Fruit fly (Drosophila melanogaster) whole organism, embryonic: Measurements from ENCODE around the gene Pk34A.

ENCODE experiments used
- Ada2b ChIP-seq: fragments of 200-800 bp; sonication (Bioruptor generic); IDR thresholded peaks from 2 replicates; pipeline ENCODE4 v1.3.6; 2022; ENCODE audit warnings: missing biosample characterization, missing genetic modification characterization
- C15 ChIP-seq: fragments of 200-800 bp; sonication (Bioruptor generic); IDR thresholded peaks from 3 replicates; pipeline ENCODE4 v1.3.6; 2022; ENCODE audit warnings: missing biosample characterization, missing genetic modification characterization
- CG10543 ChIP-seq: fragments of 200-800 bp; sonication (Bioruptor generic); optimal IDR thresholded peaks from 3 replicates; lab custom pipeline; 2017; ENCODE audit warnings: missing biosample characterization, mild to moderate bottlenecking, missing genetic modification characterization, moderate library complexity
- CG10565 ChIP-seq: fragments of 200-800 bp; sonication (Bioruptor generic); optimal IDR thresholded peaks from 3 replicates; lab custom pipeline; 2016; ENCODE audit warnings: missing biosample characterization, mild to moderate bottlenecking, missing genetic modification characterization
- CG10979 ChIP-seq: fragments of 200-800 bp; sonication (Bioruptor generic); optimal IDR thresholded peaks from 2 replicates; lab custom pipeline; 2018; ENCODE audit warnings: missing biosample characterization, mild to moderate bottlenecking, missing genetic modification characterization, moderate library complexity
- CG11085 ChIP-seq: fragments of 200-800 bp; sonication (Bioruptor generic); IDR thresholded peaks from 2 replicates; pipeline ENCODE4 v1.3.6; 2022; ENCODE audit warnings: missing biosample characterization, missing genetic modification characterization
- CG12942 ChIP-seq: fragments of 200-800 bp; sonication (Bioruptor generic); optimal IDR thresholded peaks from 3 replicates; lab custom pipeline; 2016; ENCODE audit warnings: missing biosample characterization, missing genetic modification characterization
- CG14050 ChIP-seq: fragments of 200-800 bp; sonication (Bioruptor generic); IDR thresholded peaks from 3 replicates; pipeline ENCODE4 v1.3.6; 2022; ENCODE audit warnings: missing biosample characterization, missing genetic modification characterization
- CG16779 ChIP-seq: fragments of 200-800 bp; sonication (Bioruptor generic); IDR thresholded peaks from 2 replicates; pipeline ENCODE4 v1.3.6; 2022; ENCODE audit warnings: missing biosample characterization, missing genetic modification characterization
- CG17186 ChIP-seq: fragments of 200-800 bp; sonication (Bioruptor generic); optimal IDR thresholded peaks from 3 replicates; lab custom pipeline; 2017; ENCODE audit warnings: missing biosample characterization, missing genetic modification reagents, missing genetic modification characterization
- CG18764 ChIP-seq: fragments of 200-800 bp; sonication (Bioruptor generic); optimal IDR thresholded peaks from 3 replicates; lab custom pipeline; 2016; ENCODE audit warnings: missing biosample characterization, missing genetic modification characterization
- CG2129 ChIP-seq: fragments of 200-800 bp; sonication (Bioruptor generic); IDR thresholded peaks from 2 replicates; pipeline ENCODE4 v1.3.6; 2022; ENCODE audit warnings: missing biosample characterization, missing genetic modification characterization; ENCODE audit not compliant: partially characterized antibody
- CG30403 ChIP-seq: fragments of 200-800 bp; sonication (Bioruptor generic); optimal IDR thresholded peaks from 3 replicates; lab custom pipeline; 2016; ENCODE audit warnings: missing biosample characterization, missing genetic modification characterization
- CG30431 ChIP-seq: fragments of 200-800 bp; sonication (Bioruptor generic); optimal IDR thresholded peaks from 2 replicates; lab custom pipeline; 2017; ENCODE audit warnings: missing biosample characterization, missing genetic modification characterization
- CG31224 ChIP-seq: fragments of 200-800 bp; sonication (Bioruptor generic); IDR thresholded peaks from 2 replicates; pipeline ENCODE4 v1.3.6; 2022; ENCODE audit warnings: missing biosample characterization, missing genetic modification characterization
- CG31441 ChIP-seq: fragments of 200-800 bp; sonication (Bioruptor generic); IDR thresholded peaks from 2 replicates; pipeline ENCODE4 v1.3.6; 2022; ENCODE audit warnings: missing biosample characterization, missing genetic modification characterization
- CG3163 ChIP-seq: fragments of 200-800 bp; sonication (Bioruptor generic); optimal IDR thresholded peaks from 3 replicates; lab custom pipeline; 2016; ENCODE audit warnings: missing biosample characterization, missing genetic modification characterization
- CG32767 ChIP-seq: fragments of 200-800 bp; sonication (Bioruptor generic); IDR thresholded peaks from 2 replicates; pipeline ENCODE4 v1.3.6; 2022; ENCODE audit warnings: missing biosample characterization, missing genetic modification characterization
- CG4360 ChIP-seq: fragments of 200-800 bp; sonication (Bioruptor generic); IDR thresholded peaks from 2 replicates; pipeline ENCODE4 v1.3.6; 2022; ENCODE audit warnings: missing biosample characterization, missing genetic modification characterization
- CG6175 ChIP-seq: fragments of 200-800 bp; sonication (Bioruptor generic); IDR thresholded peaks from 3 replicates; pipeline ENCODE4 v1.3.6; 2022; ENCODE audit warnings: missing biosample characterization, missing genetic modification characterization
- CG7372 ChIP-seq: fragments of 200-800 bp; sonication (Bioruptor generic); IDR thresholded peaks from 2 replicates; pipeline ENCODE4 v1.3.6; 2022; ENCODE audit warnings: missing biosample characterization, missing genetic modification characterization
- E2f1 ChIP-seq: fragments of 200-800 bp; sonication (Bioruptor generic); IDR thresholded peaks from 2 replicates; pipeline ENCODE4 v1.3.6; 2022; ENCODE audit warnings: missing biosample characterization, missing genetic modification characterization
- Eip74EF ChIP-seq, 2 experiments: fragments of 200-800 bp in 1 of 2; fragments of >200 bp in 1 of 2; sonication (Bioruptor generic) in 1 of 2; optimal IDR thresholded peaks; 2 replicates each; lab custom pipeline; 2017 to 2019; ENCODE audit warnings: missing biosample characterization in 2 of 2, missing genetic modification characterization in 2 of 2, mild to moderate bottlenecking in 1 of 2, moderate library complexity in 1 of 2
- Fer1 ChIP-seq: fragments of 200-800 bp; sonication (Bioruptor generic); optimal IDR thresholded peaks from 2 replicates; lab custom pipeline; 2017; ENCODE audit warnings: missing biosample characterization, mild to moderate bottlenecking, missing genetic modification characterization
- Fer2 ChIP-seq: fragments of 200-800 bp; sonication (Bioruptor generic); optimal IDR thresholded peaks from 2 replicates; lab custom pipeline; 2018; ENCODE audit warnings: missing biosample characterization, mild to moderate bottlenecking, missing genetic modification characterization, moderate library complexity
- Jarid2 ChIP-seq: fragments of 200-800 bp; sonication (Bioruptor generic); optimal IDR thresholded peaks from 3 replicates; lab custom pipeline; 2017; ENCODE audit warnings: mild to moderate bottlenecking, missing biosample characterization, missing genetic modification reagents, missing genetic modification characterization
- Oaz ChIP-seq: fragments of 200-800 bp; sonication (Bioruptor generic); IDR thresholded peaks from 2 replicates; pipeline ENCODE4 v1.3.6; 2022; ENCODE audit warnings: missing biosample characterization, missing genetic modification characterization
- Poxn ChIP-seq: fragments of 200-800 bp; sonication (Bioruptor generic); IDR thresholded peaks from 2 replicates; pipeline ENCODE4 v1.3.6; 2022; ENCODE audit warnings: missing biosample characterization, missing genetic modification characterization
- Scr ChIP-seq: fragments of 200-800 bp; sonication (Bioruptor generic); IDR thresholded peaks from 2 replicates; pipeline ENCODE4 v1.3.6; 2022; ENCODE audit warnings: missing biosample characterization, missing genetic modification characterization; ENCODE audit not compliant: partially characterized antibody
- Side ChIP-seq: fragments of 200-800 bp; sonication (Bioruptor generic); optimal IDR thresholded peaks from 2 replicates; lab custom pipeline; 2016; ENCODE audit warnings: missing biosample characterization, missing genetic modification characterization
- Sox100B ChIP-seq: fragments of 200-800 bp; sonication (Bioruptor generic); optimal IDR thresholded peaks from 3 replicates; lab custom pipeline; 2018; ENCODE audit warnings: missing biosample characterization, mild to moderate bottlenecking, missing genetic modification characterization
- Spps ChIP-seq: fragments of 200-800 bp; sonication (Bioruptor generic); optimal IDR thresholded peaks from 2 replicates; lab custom pipeline; 2018; ENCODE audit warnings: missing biosample characterization, mild to moderate bottlenecking, missing genetic modification characterization
- Tbp ChIP-seq: fragments of >200 bp; optimal IDR thresholded peaks from 2 replicates; lab custom pipeline; 2018; ENCODE audit warnings: missing biosample characterization, missing genetic modification characterization
- ab ChIP-seq: fragments of 200-800 bp; sonication (Bioruptor generic); optimal IDR thresholded peaks from 2 replicates; lab custom pipeline; 2016; ENCODE audit warnings: missing biosample characterization, missing genetic modification characterization
- ash1 ChIP-seq: fragments of 200-800 bp; sonication (Bioruptor generic); optimal IDR thresholded peaks from 2 replicates; lab custom pipeline; 2018; ENCODE audit warnings: missing biosample characterization, mild to moderate bottlenecking, missing genetic modification characterization
- br ChIP-seq: fragments of >200 bp; optimal IDR thresholded peaks from 2 replicates; lab custom pipeline; 2017
- cad ChIP-seq: fragments of >200 bp; optimal IDR thresholded peaks from 2 replicates; lab custom pipeline; 2017; ENCODE audit warnings: missing biosample characterization, missing genetic modification characterization
- ci ChIP-seq: fragments of 200-800 bp; sonication (Bioruptor generic); IDR thresholded peaks from 3 replicates; pipeline ENCODE4 v1.3.6; 2022; ENCODE audit warnings: missing biosample characterization, missing genetic modification characterization
- eve ChIP-seq, 2 experiments: fragments of >200 bp; optimal IDR thresholded peaks; 2 replicates each; lab custom pipeline; 2017; ENCODE audit warnings: missing biosample characterization in 2 of 2, missing genetic modification characterization in 2 of 2
- hbn ChIP-seq: fragments of 200-800 bp; sonication (Bioruptor generic); IDR thresholded peaks from 2 replicates; pipeline ENCODE4 v1.3.6; 2022; ENCODE audit warnings: missing biosample characterization, missing genetic modification characterization; ENCODE audit not compliant: partially characterized antibody
- insv ChIP-seq, 2 experiments: fragments of 200-800 bp; sonication (Bioruptor generic); optimal IDR thresholded peaks; 3 replicates each; lab custom pipeline; 2016 to 2018; ENCODE audit warnings: missing biosample characterization in 2 of 2, missing genetic modification characterization in 2 of 2
- lilli ChIP-seq: fragments of 200-800 bp; sonication (Bioruptor generic); optimal IDR thresholded peaks from 3 replicates; lab custom pipeline; 2016; ENCODE audit warnings: missing biosample characterization, missing genetic modification characterization
- mam ChIP-seq: fragments of 200-800 bp; sonication (Bioruptor generic); optimal IDR thresholded peaks from 3 replicates; lab custom pipeline; 2016; ENCODE audit warnings: missing biosample characterization, missing genetic modification characterization
- oc ChIP-seq: fragments of 200-800 bp; sonication (Bioruptor generic); optimal IDR thresholded peaks from 2 replicates; lab custom pipeline; 2018; ENCODE audit warnings: missing biosample characterization, mild to moderate bottlenecking, missing genetic modification characterization, moderate library complexity
- pfk ChIP-seq: fragments of 200-800 bp; sonication (Bioruptor generic); optimal IDR thresholded peaks from 2 replicates; lab custom pipeline; 2018; ENCODE audit warnings: missing biosample characterization, mild to moderate bottlenecking, missing genetic modification characterization, moderate library complexity
- salm ChIP-seq: fragments of 200-800 bp; sonication (Bioruptor generic); optimal IDR thresholded peaks from 2 replicates; lab custom pipeline; 2018; ENCODE audit warnings: missing biosample characterization, mild to moderate bottlenecking, missing genetic modification characterization
- sc ChIP-seq, 3 experiments: fragments of >200 bp in 2 of 3; fragments of 200-800 bp in 1 of 3; sonication (Bioruptor generic) in 1 of 3; optimal IDR thresholded peaks; 2 replicates in 2 of 3; 3 replicates in 1 of 3; lab custom pipeline; 2017; ENCODE audit warnings: mild to moderate bottlenecking in 1 of 3, missing biosample characterization in 1 of 3, missing genetic modification characterization in 1 of 3, missing genetic modification reagents in 1 of 3
- shn ChIP-seq: fragments of 200-800 bp; sonication (Bioruptor generic); optimal IDR thresholded peaks from 3 replicates; lab custom pipeline; 2016; ENCODE audit warnings: missing biosample characterization, missing genetic modification characterization
- stc ChIP-seq: fragments of 200-800 bp; sonication (Bioruptor generic); IDR thresholded peaks from 2 replicates; pipeline ENCODE4 v1.3.6; 2022; ENCODE audit warnings: missing biosample characterization, missing genetic modification characterization
- tx ChIP-seq: fragments of 200-800 bp; sonication (Bioruptor generic); optimal IDR thresholded peaks from 2 replicates; lab custom pipeline; 2016; ENCODE audit warnings: missing biosample characterization, missing genetic modification characterization
- wek ChIP-seq: fragments of 200-800 bp; sonication (Bioruptor generic); optimal IDR thresholded peaks from 3 replicates; lab custom pipeline; 2018; ENCODE audit warnings: missing biosample characterization, mild to moderate bottlenecking, missing genetic modification characterization, moderate library complexity
- wor ChIP-seq: fragments of 200-800 bp; sonication (Bioruptor generic); IDR thresholded peaks from 2 replicates; pipeline ENCODE4 v1.3.6; 2022; ENCODE audit warnings: missing biosample characterization, missing genetic modification characterization

The Pk34A gene

DNA sequence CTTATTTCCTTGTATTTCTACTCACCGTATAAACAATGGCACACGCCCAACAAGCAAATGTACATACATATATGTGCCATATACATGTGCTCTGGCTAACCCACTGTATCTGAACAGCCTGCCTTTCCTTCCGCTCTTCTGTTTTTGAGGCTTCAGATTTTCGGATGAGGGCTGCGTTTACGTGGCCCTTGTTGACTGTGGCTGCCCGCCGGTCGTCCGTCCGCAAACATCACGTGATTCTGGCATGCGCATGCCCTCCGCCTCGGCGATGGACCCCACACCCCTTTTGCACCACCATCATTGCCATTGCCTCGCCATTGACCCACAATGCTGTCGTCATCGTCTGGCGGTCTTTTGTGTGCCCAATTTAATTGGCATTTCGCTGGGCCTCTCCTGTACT, 46.6 kb downstream of the Pk34A start (continued):
- no peak for TF ChIP-seq CG2129
- no peak for TF ChIP-seq Spps (tag; lab: Kevin White, UChicago)
- no peak for TF ChIP-seq salm
- no peak for TF ChIP-seq CG6175
- no peak for TF ChIP-seq CG12942 (GFP tag; lab: Kevin White, UChicago)
- TF ChIP-seq CG31224 (GFP tag; lab: Robert Waterston, UW), result no peak
- TF ChIP-seq Scr, result no peak
- no peak for TF ChIP-seq E2f1 (GFP tag; lab: Robert Waterston, UW)
- no peak for TF ChIP-seq cad (GFP tag; lab: Kevin White, UChicago)
- TF ChIP-seq ash1, result no peak
- no peak for TF ChIP-seq wor (GFP tag; lab: Robert Waterston, UW)
- no peak for TF ChIP-seq Ada2b (GFP tag; lab: Robert Waterston, UW)
- no peak for TF ChIP-seq Oaz (GFP tag; lab: Robert Waterston, UW)
- TF ChIP-seq CG30403, result no peak
- TF ChIP-seq hbn (GFP tag; lab: Robert Waterston, UW), result no peak
- TF ChIP-seq CG3163 (GFP tag; lab: Kevin White, UChicago), result no peak
- TF ChIP-seq CG16779 (GFP tag; lab: Robert Waterston, UW), result no peak
- no peak for TF ChIP-seq ab (GFP tag; lab: Kevin White, UChicago)
- TF ChIP-seq CG18764 (GFP tag; lab: Kevin White, UChicago), result no peak
- no peak for TF ChIP-seq CG31441 (GFP tag; lab: Robert Waterston, UW)
- TF ChIP-seq eve (GFP tag; optimal IDR thresholded peaks at IDR 0.05; lab: Kevin White, UChicago), result no peak
- TF ChIP-seq CG4360, result no peak
- no peak for TF ChIP-seq C15 (GFP tag; lab: Robert Waterston, UW)
- no peak for TF ChIP-seq CG11085 (GFP tag; lab: Robert Waterston, UW)
- TF ChIP-seq CG10979 (tag; lab: Kevin White, UChicago), result no peak
- peak in 1 of 2 experiments; percentile 61 for TF ChIP-seq Eip74EF (GFP tag; optimal IDR thresholded peaks at IDR 0.05; lab: Kevin White, UChicago)
- TF ChIP-seq CG10543 (GFP tag; lab: Kevin White, UChicago), result peak; percentile 91
- TF ChIP-seq CG14050 (GFP tag; lab: Robert Waterston, UW), result no peak
- TF ChIP-seq Tbp, result no peak
- TF ChIP-seq CG7372, result no peak
- TF ChIP-seq mam (GFP tag; lab: Kevin White, UChicago), result no peak
- TF ChIP-seq CG30431 (GFP tag; lab: Kevin White, UChicago), result no peak
- peak; percentile 26 for TF ChIP-seq wek (GFP tag; lab: Kevin White, UChicago)
- peak; percentile 27 for TF ChIP-seq Side (GFP tag; lab: Kevin White, UChicago)
- no peak for TF ChIP-seq tx (GFP tag; lab: Kevin White, UChicago)
- TF ChIP-seq ci (GFP tag; lab: Robert Waterston, UW), result peak; percentile 80; the same call in 1 of the 3 replicates
- TF ChIP-seq oc (tag; lab: Kevin White, UChicago), result no peak
- TF ChIP-seq Sox100B, result peak; percentile 9
- TF ChIP-seq insv (GFP tag; optimal IDR thresholded peaks at IDR 0.05; lab: Kevin White, UChicago), result no peak
- TF ChIP-seq shn (GFP tag; lab: Kevin White, UChicago), result peak; percentile 5
- TF ChIP-seq br (lab: Kevin White, UChicago), result no peak
- TF ChIP-seq Poxn (GFP tag; lab: Robert Waterston, UW), result no peak
- TF ChIP-seq CG10565 (GFP tag; lab: Kevin White, UChicago), result no peak
- peak; percentile 56 for TF ChIP-seq pfk (GFP tag; lab: Kevin White, UChicago)
- no peak for TF ChIP-seq stc (GFP tag; lab: Robert Waterston, UW)
- TF ChIP-seq Fer1 (GFP tag; lab: Kevin White, UChicago), result peak; percentile 75
- no peak for TF ChIP-seq Fer2
- no peak for TF ChIP-seq lilli (GFP tag; lab: Kevin White, UChicago)
- peak; percentile 59; the same call in 1 of the 2 replicates for TF ChIP-seq CG32767
- TF ChIP-seq Jarid2 (GFP tag; lab: Kevin White, UChicago), result no peak
- no peak for TF ChIP-seq CG17186 (GFP tag; lab: Kevin White, UChicago)
- TF ChIP-seq sc (optimal IDR thresholded peaks at IDR 0.05; lab: Kevin White, UChicago), result no peak
- no peak for TF ChIP-seq sc (GFP tag; optimal IDR thresholded peaks at IDR 0.05; lab: Kevin White, UChicago)
